Fruit fly (Drosophila melanogaster) whole organism, embryonic: Measurements from ENCODE around the gene alphaKap4.

ENCODE experiments used
- Asciz ChIP-seq: fragments of 200-800 bp; sonication (Bioruptor generic); optimal IDR thresholded peaks from 2 replicates; lab custom pipeline; 2017; ENCODE audit warnings: missing biosample characterization, mild to moderate bottlenecking, missing genetic modification characterization, missing genetic modification reagents
- CG10565 ChIP-seq: fragments of 200-800 bp; sonication (Bioruptor generic); optimal IDR thresholded peaks from 3 replicates; lab custom pipeline; 2016; ENCODE audit warnings: missing biosample characterization, mild to moderate bottlenecking, missing genetic modification characterization
- CG11696 ChIP-seq: fragments of 200-800 bp; sonication (Bioruptor generic); IDR thresholded peaks from 2 replicates; pipeline ENCODE4 v1.3.6; 2022; ENCODE audit warnings: missing biosample characterization, missing genetic modification characterization
- CG12071 ChIP-seq: fragments of 200-800 bp; sonication (Bioruptor generic); optimal IDR thresholded peaks from 3 replicates; lab custom pipeline; 2018; ENCODE audit warnings: missing biosample characterization, mild to moderate bottlenecking, missing genetic modification characterization
- CG13424 ChIP-seq: fragments of 200-800 bp; sonication (Bioruptor generic); optimal IDR thresholded peaks from 2 replicates; lab custom pipeline; 2019; ENCODE audit warnings: missing biosample characterization, mild to moderate bottlenecking, missing genetic modification characterization, moderate library complexity
- CG15269 ChIP-seq: fragments of 200-800 bp; sonication (Bioruptor generic); optimal IDR thresholded peaks from 2 replicates; lab custom pipeline; 2018; ENCODE audit warnings: missing biosample characterization, mild to moderate bottlenecking, missing genetic modification characterization, moderate library complexity
- CG15479 ChIP-seq: fragments of 200-800 bp; sonication (Bioruptor generic); optimal IDR thresholded peaks from 3 replicates; lab custom pipeline; 2019; ENCODE audit warnings: missing biosample characterization, mild to moderate bottlenecking, missing genetic modification characterization, moderate library complexity
- CG15514 ChIP-seq: fragments of 200-800 bp; sonication (Bioruptor generic); optimal IDR thresholded peaks from 3 replicates; lab custom pipeline; 2017; ENCODE audit warnings: missing biosample characterization, missing genetic modification characterization, mild to moderate bottlenecking, moderate library complexity, missing genetic modification reagents
- CG16863 ChIP-seq: fragments of 200-800 bp; sonication (Bioruptor generic); optimal IDR thresholded peaks from 3 replicates; lab custom pipeline; 2016; ENCODE audit warnings: missing biosample characterization, missing genetic modification characterization
- CG17912 ChIP-seq: fragments of 200-800 bp; sonication (Bioruptor generic); optimal IDR thresholded peaks from 2 replicates; lab custom pipeline; 2018; ENCODE audit warnings: missing biosample characterization, mild to moderate bottlenecking, missing genetic modification characterization
- CG18011 ChIP-seq: fragments of 200-800 bp; sonication (Bioruptor generic); optimal IDR thresholded peaks from 2 replicates; lab custom pipeline; 2017; ENCODE audit warnings: missing biosample characterization, missing genetic modification characterization, mild to moderate bottlenecking, moderate library complexity, missing genotype
- CG31365 ChIP-seq: fragments of 200-800 bp; sonication (Bioruptor generic); optimal IDR thresholded peaks from 2 replicates; lab custom pipeline; 2018; ENCODE audit warnings: missing biosample characterization, mild to moderate bottlenecking, missing genetic modification characterization
- CG4707 ChIP-seq: fragments of 200-800 bp; sonication (Bioruptor generic); optimal IDR thresholded peaks from 2 replicates; lab custom pipeline; 2018; ENCODE audit warnings: missing biosample characterization, mild to moderate bottlenecking, missing genetic modification characterization, moderate library complexity
- CG6791 ChIP-seq: fragments of 200-800 bp; sonication (Bioruptor generic); IDR thresholded peaks from 3 replicates; pipeline ENCODE4 v1.3.6; 2022; ENCODE audit warnings: missing biosample characterization, missing genetic modification characterization; ENCODE audit not compliant: partially characterized antibody
- CG6813 ChIP-seq: fragments of 200-800 bp; sonication (Bioruptor generic); optimal IDR thresholded peaks from 2 replicates; lab custom pipeline; 2017; ENCODE audit warnings: missing biosample characterization, missing genetic modification characterization, mild to moderate bottlenecking, moderate library complexity, missing genetic modification reagents
- CG7556 ChIP-seq: fragments of 200-800 bp; sonication (Bioruptor generic); optimal IDR thresholded peaks from 2 replicates; lab custom pipeline; 2017; ENCODE audit warnings: missing biosample characterization, mild to moderate bottlenecking, missing genetic modification characterization
- CG7839 ChIP-seq: fragments of 200-800 bp; sonication (Bioruptor generic); optimal IDR thresholded peaks from 3 replicates; lab custom pipeline; 2018; ENCODE audit warnings: missing biosample characterization, mild to moderate bottlenecking, missing genetic modification characterization, moderate library complexity
- CG9215 ChIP-seq: fragments of 200-800 bp; sonication (Bioruptor generic); IDR thresholded peaks from 2 replicates; pipeline ENCODE4 v1.3.6; 2022; ENCODE audit warnings: missing biosample characterization, missing genetic modification characterization
- CG9727 ChIP-seq: fragments of 200-800 bp; sonication (Bioruptor generic); optimal IDR thresholded peaks from 3 replicates; lab custom pipeline; 2017; ENCODE audit warnings: missing biosample characterization, mild to moderate bottlenecking, missing genetic modification characterization
- CTCF ChIP-seq: fragments of 200-800 bp; sonication (Bioruptor generic); optimal IDR thresholded peaks from 2 replicates; lab custom pipeline; 2017; ENCODE audit warnings: missing biosample characterization, mild to moderate bottlenecking, missing genetic modification characterization, moderate library complexity
- D ChIP-seq, 2 experiments: fragments of 200-800 bp in 1 of 2; fragments of >200 bp in 1 of 2; sonication (Bioruptor generic) in 1 of 2; optimal IDR thresholded peaks; 2 replicates in 1 of 2; 3 replicates in 1 of 2; lab custom pipeline; 2017; ENCODE audit warnings: mild to moderate bottlenecking in 1 of 2, missing biosample characterization in 1 of 2, missing genetic modification characterization in 1 of 2, missing genetic modification reagents in 1 of 2
- Mes4 ChIP-seq: fragments of 200-800 bp; sonication (Bioruptor generic); optimal IDR thresholded peaks from 2 replicates; lab custom pipeline; 2016; ENCODE audit warnings: missing biosample characterization, missing genetic modification characterization
- Nf-YA ChIP-seq: fragments of 200-800 bp; sonication (Bioruptor generic); IDR thresholded peaks from 2 replicates; pipeline ENCODE4 v1.3.6; 2022; ENCODE audit warnings: missing biosample characterization, missing genetic modification characterization
- ase ChIP-seq: fragments of 200-800 bp; sonication (Bioruptor generic); IDR thresholded peaks from 3 replicates; pipeline ENCODE4 v1.3.6; 2022; ENCODE audit warnings: missing biosample characterization, missing genetic modification characterization
- bcd ChIP-seq: fragments of 200-800 bp; sonication (Bioruptor generic); optimal IDR thresholded peaks from 2 replicates; lab custom pipeline; 2017; ENCODE audit warnings: missing biosample characterization, mild to moderate bottlenecking, missing genetic modification characterization
- bigmax ChIP-seq: fragments of 200-800 bp; sonication (Bioruptor generic); optimal IDR thresholded peaks from 2 replicates; lab custom pipeline; 2018; ENCODE audit warnings: missing biosample characterization, mild to moderate bottlenecking, missing genetic modification characterization
- chinmo ChIP-seq: fragments of 200-800 bp; sonication (Bioruptor generic); IDR thresholded peaks from 4 replicates; pipeline ENCODE4 v1.3.6; 2022; ENCODE audit warnings: missing biosample characterization, missing genetic modification characterization; ENCODE audit not compliant: partially characterized antibody
- da ChIP-seq: fragments of 200-800 bp; sonication (Bioruptor generic); optimal IDR thresholded peaks from 2 replicates; lab custom pipeline; 2016; ENCODE audit warnings: missing biosample characterization, missing genetic modification characterization
- dimm ChIP-seq: fragments of 200-800 bp; sonication (Bioruptor generic); IDR thresholded peaks from 2 replicates; pipeline ENCODE4 v1.3.6; 2022; ENCODE audit warnings: missing biosample characterization, missing genetic modification characterization
- dm ChIP-seq: fragments of 200-800 bp; sonication (Bioruptor generic); optimal IDR thresholded peaks from 3 replicates; lab custom pipeline; 2016; ENCODE audit warnings: missing biosample characterization, missing genetic modification characterization
- fd96Cb ChIP-seq: fragments of 200-800 bp; sonication (Bioruptor generic); optimal IDR thresholded peaks from 2 replicates; lab custom pipeline; 2018; ENCODE audit warnings: missing biosample characterization, mild to moderate bottlenecking, missing genetic modification characterization, moderate library complexity
- grn ChIP-seq: fragments of 200-800 bp; sonication (Bioruptor generic); optimal IDR thresholded peaks from 3 replicates; lab custom pipeline; 2017; ENCODE audit warnings: missing biosample characterization, missing genetic modification characterization
- ham ChIP-seq: fragments of 200-800 bp; sonication (Bioruptor generic); IDR thresholded peaks from 2 replicates; pipeline ENCODE4 v1.3.6; 2022; ENCODE audit warnings: missing biosample characterization, missing genetic modification characterization
- hth ChIP-seq: fragments of >200 bp; optimal IDR thresholded peaks from 2 replicates; lab custom pipeline; 2017; ENCODE audit warnings: inconsistent platforms
- kay ChIP-seq: fragments of 200-800 bp; sonication (Bioruptor generic); optimal IDR thresholded peaks from 2 replicates; lab custom pipeline; 2016; ENCODE audit warnings: missing biosample characterization, missing genetic modification characterization
- maf-S ChIP-seq: fragments of 200-800 bp; sonication (Bioruptor generic); optimal IDR thresholded peaks from 2 replicates; lab custom pipeline; 2016; ENCODE audit warnings: missing biosample characterization, missing genetic modification characterization
- nau ChIP-seq: fragments of 200-800 bp; sonication (Bioruptor generic); optimal IDR thresholded peaks from 3 replicates; lab custom pipeline; 2017; ENCODE audit warnings: missing biosample characterization, mild to moderate bottlenecking, missing genetic modification characterization, missing genetic modification reagents
- oc ChIP-seq: fragments of 200-800 bp; sonication (Bioruptor generic); optimal IDR thresholded peaks from 2 replicates; lab custom pipeline; 2018; ENCODE audit warnings: missing biosample characterization, mild to moderate bottlenecking, missing genetic modification characterization, moderate library complexity
- onecut ChIP-seq: fragments of 200-800 bp; sonication (Bioruptor generic); IDR thresholded peaks from 2 replicates; pipeline ENCODE4 v1.3.6; 2022; ENCODE audit warnings: missing biosample characterization, missing genetic modification characterization
- scrt ChIP-seq: fragments of 200-800 bp; sonication (Bioruptor generic); optimal IDR thresholded peaks from 2 replicates; lab custom pipeline; 2018; ENCODE audit warnings: missing biosample characterization, mild to moderate bottlenecking, missing genetic modification characterization, moderate library complexity
- slp2 ChIP-seq: fragments of 200-800 bp; sonication (Bioruptor generic); optimal IDR thresholded peaks from 2 replicates; lab custom pipeline; 2016; ENCODE audit warnings: missing biosample characterization, missing genetic modification characterization
- sr ChIP-seq: fragments of 200-800 bp; sonication (Bioruptor generic); IDR thresholded peaks from 3 replicates; pipeline ENCODE4 v1.3.6; 2022; ENCODE audit warnings: missing biosample characterization, missing genetic modification characterization
- tin ChIP-seq: fragments of 200-800 bp; sonication (Bioruptor generic); optimal IDR thresholded peaks from 3 replicates; lab custom pipeline; 2016; ENCODE audit warnings: missing biosample characterization, missing genetic modification characterization
- tll ChIP-seq, 2 experiments: fragments of 200-800 bp in 1 of 2; fragments of >200 bp in 1 of 2; sonication (Bioruptor generic) in 1 of 2; optimal IDR thresholded peaks; 2 replicates each; lab custom pipeline; 2017 to 2019; ENCODE audit warnings: missing biosample characterization in 2 of 2, missing genetic modification characterization in 2 of 2, mild to moderate bottlenecking in 1 of 2, moderate library complexity in 1 of 2
- twi ChIP-seq: fragments of 200-800 bp; optimal IDR thresholded peaks from 2 replicates; lab custom pipeline; 2019; ENCODE audit warnings: missing biosample characterization, mild to moderate bottlenecking, missing genetic modification characterization, moderate library complexity
- wek ChIP-seq: fragments of 200-800 bp; sonication (Bioruptor generic); optimal IDR thresholded peaks from 3 replicates; lab custom pipeline; 2018; ENCODE audit warnings: missing biosample characterization, mild to moderate bottlenecking, missing genetic modification characterization, moderate library complexity
- zen ChIP-seq: fragments of 200-800 bp; sonication (Bioruptor generic); optimal IDR thresholded peaks from 3 replicates; lab custom pipeline; 2018; ENCODE audit warnings: missing biosample characterization, mild to moderate bottlenecking, missing genetic modification characterization, moderate library complexity

The alphaKap4 gene

dm6 chr3L:5996936-5997335, 13.9 kb downstream of the alphaKap4 start, which contains the start of gene PVRAP (continued):
- no peak for TF ChIP-seq tin (GFP tag; lab: Kevin White, UChicago)
- peak; percentile 90 for TF ChIP-seq scrt (GFP tag; lab: Kevin White, UChicago)
- 0 out of 4 replicates have a peak, but pooled peaks have one; percentile 40 for TF ChIP-seq chinmo (GFP tag; lab: Robert Waterston, UW)
- TF ChIP-seq CG7556 (GFP tag; lab: Kevin White, UChicago), result no peak
- TF ChIP-seq CG10565 (GFP tag; lab: Kevin White, UChicago), result no peak
- TF ChIP-seq CG6813 (GFP tag; lab: Kevin White, UChicago), result no peak
- no peak for TF ChIP-seq ham
- no peak for TF ChIP-seq Asciz (GFP tag; lab: Kevin White, UChicago)

dm6 chr3L:5996520-5996919, 14.3 kb downstream of the alphaKap4 start:
- TF ChIP-seq sr (GFP tag; lab: Robert Waterston, UW), result no peak
- TF ChIP-seq CG17912 (GFP tag; lab: Kevin White, UChicago), result no peak
- no peak for TF ChIP-seq CG15269
- TF ChIP-seq nau (GFP tag; lab: Kevin White, UChicago), result no peak
- no peak for TF ChIP-seq CG18011
- TF ChIP-seq ase (GFP tag; lab: Robert Waterston, UW), result 0 out of 3 replicates have a peak, but pooled peaks have one; percentile 10
- TF ChIP-seq maf-S (GFP tag; lab: Kevin White, UChicago), result no peak
- TF ChIP-seq wek (GFP tag; lab: Kevin White, UChicago), result no peak
- no peak for TF ChIP-seq hth (lab: Kevin White, UChicago)
- peak; percentile 58 for TF ChIP-seq zen
- TF ChIP-seq bcd (GFP tag; lab: Kevin White, UChicago), result no peak
- no peak for TF ChIP-seq CG15514 (GFP tag; lab: Kevin White, UChicago)
- TF ChIP-seq grn (GFP tag; lab: Kevin White, UChicago), result peak; percentile 20
- no peak for TF ChIP-seq D (optimal IDR thresholded peaks at IDR 0.05; lab: Kevin White, UChicago)
- no peak for TF ChIP-seq D (GFP tag; optimal IDR thresholded peaks at IDR 0.05; lab: Kevin White, UChicago)
- no peak for TF ChIP-seq CTCF (GFP tag; lab: Kevin White, UChicago)
- TF ChIP-seq CG15479 (GFP tag; lab: Kevin White, UChicago), result peak; percentile 67
- TF ChIP-seq kay (GFP tag; lab: Kevin White, UChicago), result no peak
- TF ChIP-seq bigmax (GFP tag; lab: Kevin White, UChicago), result no peak
- peak; percentile 29 for TF ChIP-seq twi (tag; lab: Kevin White, UChicago)
- no peak for TF ChIP-seq fd96Cb
- TF ChIP-seq Nf-YA (GFP tag; lab: Robert Waterston, UW), result no peak
- TF ChIP-seq dimm (GFP tag; lab: Robert Waterston, UW), result no peak
- TF ChIP-seq Mes4 (GFP tag; lab: Kevin White, UChicago), result no peak
- no peak for TF ChIP-seq CG9215 (GFP tag; lab: Robert Waterston, UW)
- peak; percentile 66 for TF ChIP-seq oc (tag; lab: Kevin White, UChicago)
- peak in 1 of 2 experiments; percentile 85 for TF ChIP-seq tll (GFP tag; optimal IDR thresholded peaks at IDR 0.05; lab: Kevin White, UChicago)
- no peak for TF ChIP-seq dm (GFP tag; lab: Kevin White, UChicago)
- no peak for TF ChIP-seq CG4707 (GFP tag; lab: Kevin White, UChicago)
- TF ChIP-seq CG13424 (tag; lab: Kevin White, UChicago), result no peak
- TF ChIP-seq CG11696 (GFP tag; lab: Robert Waterston, UW), result no peak
- TF ChIP-seq slp2 (GFP tag; lab: Kevin White, UChicago), result no peak
- no peak for TF ChIP-seq CG9727 (GFP tag; lab: Kevin White, UChicago)
- TF ChIP-seq CG16863 (GFP tag; lab: Kevin White, UChicago), result no peak
- TF ChIP-seq da, result no peak
- TF ChIP-seq CG31365 (tag; lab: Kevin White, UChicago), result no peak
- no peak for TF ChIP-seq CG6791
- no peak for TF ChIP-seq onecut (GFP tag; lab: Robert Waterston, UW)
- no peak for TF ChIP-seq CG12071 (GFP tag; lab: Kevin White, UChicago)
- TF ChIP-seq CG7839 (tag; lab: Kevin White, UChicago), result no peak
